Fruit fly (Drosophila melanogaster) whole organism, embryonic: Measurements from ENCODE around the gene peng.

Source experiments
- Adf1 ChIP-seq: fragments of 200-800 bp; sonication (Bioruptor generic); IDR thresholded peaks from 2 replicates; pipeline ENCODE4 v1.3.6; 2022; ENCODE audit warnings: missing biosample characterization, missing genetic modification characterization
- Atf-2 ChIP-seq: fragments of 200-800 bp; sonication (Bioruptor generic); optimal IDR thresholded peaks from 2 replicates; lab custom pipeline; 2016; ENCODE audit warnings: missing biosample characterization, missing genetic modification characterization
- CG10209 ChIP-seq: fragments of 200-800 bp; sonication (Bioruptor generic); optimal IDR thresholded peaks from 3 replicates; lab custom pipeline; 2017; ENCODE audit warnings: missing biosample characterization, mild to moderate bottlenecking, missing genetic modification characterization, missing genetic modification reagents
- CG10321 ChIP-seq: fragments of 200-800 bp; sonication (Bioruptor generic); IDR thresholded peaks from 2 replicates; pipeline ENCODE4 v1.3.6; 2022; ENCODE audit warnings: missing biosample characterization, missing genetic modification characterization
- CG10654 ChIP-seq: fragments of 200-800 bp; sonication (Bioruptor generic); optimal IDR thresholded peaks from 2 replicates; lab custom pipeline; 2016; ENCODE audit warnings: missing biosample characterization, missing genetic modification characterization
- CG11695 ChIP-seq: fragments of 200-800 bp; sonication (Bioruptor generic); IDR thresholded peaks from 3 replicates; pipeline ENCODE4 v1.3.6; 2022; ENCODE audit warnings: missing biosample characterization, missing genetic modification characterization
- CG12942 ChIP-seq: fragments of 200-800 bp; sonication (Bioruptor generic); optimal IDR thresholded peaks from 3 replicates; lab custom pipeline; 2016; ENCODE audit warnings: missing biosample characterization, missing genetic modification characterization
- CG15514 ChIP-seq: fragments of 200-800 bp; sonication (Bioruptor generic); optimal IDR thresholded peaks from 3 replicates; lab custom pipeline; 2017; ENCODE audit warnings: missing biosample characterization, missing genetic modification characterization, mild to moderate bottlenecking, moderate library complexity, missing genetic modification reagents
- CG17186 ChIP-seq: fragments of 200-800 bp; sonication (Bioruptor generic); optimal IDR thresholded peaks from 3 replicates; lab custom pipeline; 2017; ENCODE audit warnings: missing biosample characterization, missing genetic modification reagents, missing genetic modification characterization
- CG17612 ChIP-seq: fragments of 200-800 bp; sonication (Bioruptor generic); IDR thresholded peaks from 2 replicates; pipeline ENCODE4 v1.3.6; 2022; ENCODE audit warnings: missing biosample characterization, missing genetic modification characterization
- CG18619 ChIP-seq: fragments of 200-800 bp; sonication (Bioruptor generic); optimal IDR thresholded peaks from 3 replicates; lab custom pipeline; 2017; ENCODE audit warnings: missing biosample characterization, mild to moderate bottlenecking, missing genetic modification characterization
- CG2678 ChIP-seq: fragments of 200-800 bp; sonication (Bioruptor generic); optimal IDR thresholded peaks from 3 replicates; lab custom pipeline; 2019; ENCODE audit warnings: missing biosample characterization, mild to moderate bottlenecking, missing genetic modification characterization, moderate library complexity
- CG3281 ChIP-seq: fragments of 200-800 bp; sonication (Bioruptor generic); optimal IDR thresholded peaks from 3 replicates; lab custom pipeline; 2017; ENCODE audit warnings: missing biosample characterization, mild to moderate bottlenecking, missing genetic modification characterization
- CG3407 ChIP-seq: fragments of 200-800 bp; sonication (Bioruptor generic); optimal IDR thresholded peaks from 2 replicates; lab custom pipeline; 2018; ENCODE audit warnings: missing biosample characterization, mild to moderate bottlenecking, missing genetic modification characterization
- CG4707 ChIP-seq: fragments of 200-800 bp; sonication (Bioruptor generic); optimal IDR thresholded peaks from 2 replicates; lab custom pipeline; 2018; ENCODE audit warnings: missing biosample characterization, mild to moderate bottlenecking, missing genetic modification characterization, moderate library complexity
- CG4820 ChIP-seq: fragments of 200-800 bp; sonication (Bioruptor generic); optimal IDR thresholded peaks from 3 replicates; lab custom pipeline; 2016; ENCODE audit warnings: missing biosample characterization, missing genetic modification characterization
- CG5180 ChIP-seq: fragments of 200-800 bp; sonication (Bioruptor generic); optimal IDR thresholded peaks from 3 replicates; lab custom pipeline; 2017; ENCODE audit warnings: missing biosample characterization, missing genetic modification characterization, mild to moderate bottlenecking, moderate library complexity, missing genetic modification reagents
- CG5245 ChIP-seq: fragments of 200-800 bp; sonication (Bioruptor generic); optimal IDR thresholded peaks from 3 replicates; lab custom pipeline; 2016; ENCODE audit warnings: missing biosample characterization, missing genetic modification characterization
- CG6791 ChIP-seq: fragments of 200-800 bp; sonication (Bioruptor generic); IDR thresholded peaks from 3 replicates; pipeline ENCODE4 v1.3.6; 2022; ENCODE audit warnings: missing biosample characterization, missing genetic modification characterization; ENCODE audit not compliant: partially characterized antibody
- CG6854 ChIP-seq: fragments of 200-800 bp; sonication (Bioruptor generic); optimal IDR thresholded peaks from 3 replicates; lab custom pipeline; 2017; ENCODE audit warnings: missing biosample characterization, mild to moderate bottlenecking, missing genetic modification characterization
- CG8388 ChIP-seq: fragments of 200-800 bp; sonication (Bioruptor generic); optimal IDR thresholded peaks from 2 replicates; lab custom pipeline; 2019; ENCODE audit warnings: missing biosample characterization, mild to moderate bottlenecking, missing genetic modification characterization, moderate library complexity
- CG8924 ChIP-seq: fragments of 200-800 bp; optimal IDR thresholded peaks from 3 replicates; lab custom pipeline; 2019; ENCODE audit warnings: missing biosample characterization, mild to moderate bottlenecking, missing genetic modification characterization, moderate library complexity
- CTCF ChIP-seq: fragments of 200-800 bp; sonication (Bioruptor generic); optimal IDR thresholded peaks from 2 replicates; lab custom pipeline; 2017; ENCODE audit warnings: missing biosample characterization, mild to moderate bottlenecking, missing genetic modification characterization, moderate library complexity
- D19B ChIP-seq: fragments of 200-800 bp; sonication (Bioruptor generic); optimal IDR thresholded peaks from 2 replicates; lab custom pipeline; 2017; ENCODE audit warnings: missing biosample characterization, mild to moderate bottlenecking, missing genetic modification characterization
- Dll ChIP-seq: fragments of 200-800 bp; sonication (Bioruptor generic); IDR thresholded peaks from 4 replicates; pipeline ENCODE4 v1.3.6; 2022; ENCODE audit warnings: missing biosample characterization, missing genetic modification characterization; ENCODE audit not compliant: partially characterized antibody
- Drgx ChIP-seq: fragments of 200-800 bp; sonication (Bioruptor generic); IDR thresholded peaks from 2 replicates; pipeline ENCODE4 v1.3.6; 2022; ENCODE audit warnings: missing biosample characterization, missing genetic modification characterization
- Eip74EF ChIP-seq, 2 experiments: fragments of 200-800 bp in 1 of 2; fragments of >200 bp in 1 of 2; sonication (Bioruptor generic) in 1 of 2; optimal IDR thresholded peaks; 2 replicates each; lab custom pipeline; 2017 to 2019; ENCODE audit warnings: missing biosample characterization in 2 of 2, missing genetic modification characterization in 2 of 2, mild to moderate bottlenecking in 1 of 2, moderate library complexity in 1 of 2
- Hand ChIP-seq: fragments of 200-800 bp; sonication (Bioruptor generic); optimal IDR thresholded peaks from 2 replicates; lab custom pipeline; 2017; ENCODE audit warnings: mild to moderate bottlenecking, missing biosample characterization, missing genetic modification reagents, missing genetic modification characterization
- HmgD ChIP-seq: fragments of 200-800 bp; sonication (Bioruptor generic); optimal IDR thresholded peaks from 3 replicates; lab custom pipeline; 2016; ENCODE audit warnings: missing biosample characterization, missing genetic modification characterization
- NfI ChIP-seq: fragments of 200-800 bp; sonication (Bioruptor generic); optimal IDR thresholded peaks from 3 replicates; lab custom pipeline; 2018; ENCODE audit warnings: missing biosample characterization, mild to moderate bottlenecking, missing genetic modification characterization, moderate library complexity
- Usf ChIP-seq: fragments of 200-800 bp; sonication (Bioruptor generic); optimal IDR thresholded peaks from 2 replicates; lab custom pipeline; 2017; ENCODE audit warnings: missing genotype, missing biosample characterization, missing genetic modification characterization
- Xbp1 ChIP-seq: fragments of 200-800 bp; sonication (Bioruptor generic); optimal IDR thresholded peaks from 3 replicates; lab custom pipeline; 2016; ENCODE audit warnings: missing biosample characterization, mild to moderate bottlenecking, missing genetic modification characterization
- al ChIP-seq: fragments of 200-800 bp; sonication (Bioruptor generic); IDR thresholded peaks from 2 replicates; pipeline ENCODE4 v1.3.6; 2022; ENCODE audit warnings: missing biosample characterization, missing genetic modification characterization
- ase ChIP-seq: fragments of 200-800 bp; sonication (Bioruptor generic); IDR thresholded peaks from 3 replicates; pipeline ENCODE4 v1.3.6; 2022; ENCODE audit warnings: missing biosample characterization, missing genetic modification characterization
- bigmax ChIP-seq: fragments of 200-800 bp; sonication (Bioruptor generic); optimal IDR thresholded peaks from 2 replicates; lab custom pipeline; 2018; ENCODE audit warnings: missing biosample characterization, mild to moderate bottlenecking, missing genetic modification characterization
- cato ChIP-seq: fragments of 200-800 bp; sonication (Bioruptor generic); optimal IDR thresholded peaks from 2 replicates; lab custom pipeline; 2016; ENCODE audit warnings: missing biosample characterization, missing genetic modification characterization, borderline replicate concordance
- da ChIP-seq: fragments of 200-800 bp; sonication (Bioruptor generic); optimal IDR thresholded peaks from 2 replicates; lab custom pipeline; 2016; ENCODE audit warnings: missing biosample characterization, missing genetic modification characterization
- danr ChIP-seq: fragments of 200-800 bp; sonication (Bioruptor generic); IDR thresholded peaks from 2 replicates; pipeline ENCODE4 v1.3.6; 2022; ENCODE audit warnings: missing biosample characterization, missing genetic modification characterization
- en ChIP-seq: fragments of 200-800 bp; sonication (Bioruptor generic); optimal IDR thresholded peaks from 2 replicates; lab custom pipeline; 2016; ENCODE audit warnings: missing biosample characterization, missing genetic modification characterization
- hbn ChIP-seq: fragments of 200-800 bp; sonication (Bioruptor generic); IDR thresholded peaks from 2 replicates; pipeline ENCODE4 v1.3.6; 2022; ENCODE audit warnings: missing biosample characterization, missing genetic modification characterization; ENCODE audit not compliant: partially characterized antibody
- kah ChIP-seq: fragments of 200-800 bp; sonication (Bioruptor generic); optimal IDR thresholded peaks from 2 replicates; lab custom pipeline; 2018; ENCODE audit warnings: missing biosample characterization, mild to moderate bottlenecking, missing genetic modification characterization
- kni ChIP-seq: fragments of 200-800 bp; sonication (Bioruptor generic); optimal IDR thresholded peaks from 3 replicates; lab custom pipeline; 2017; ENCODE audit warnings: mild to moderate bottlenecking, missing biosample characterization, missing genetic modification reagents, missing genetic modification characterization
- luna ChIP-seq: fragments of 200-800 bp; sonication (Bioruptor generic); optimal IDR thresholded peaks from 2 replicates; lab custom pipeline; 2016; ENCODE audit warnings: missing biosample characterization, missing genetic modification characterization
- rib ChIP-seq: fragments of 200-800 bp; sonication (Bioruptor generic); IDR thresholded peaks from 2 replicates; pipeline ENCODE4 v1.3.6; 2022; ENCODE audit warnings: missing biosample characterization, missing genetic modification characterization
- row ChIP-seq: fragments of 200-800 bp; sonication (Bioruptor generic); IDR thresholded peaks from 3 replicates; pipeline ENCODE4 v1.3.6; 2022; ENCODE audit warnings: missing biosample characterization, missing genetic modification characterization
- sd ChIP-seq: fragments of 200-800 bp; sonication (Bioruptor generic); optimal IDR thresholded peaks from 3 replicates; lab custom pipeline; 2018; ENCODE audit warnings: missing biosample characterization, mild to moderate bottlenecking, missing genetic modification characterization, moderate library complexity
- slou ChIP-seq: fragments of 200-800 bp; sonication (Bioruptor generic); optimal IDR thresholded peaks from 3 replicates; lab custom pipeline; 2016; ENCODE audit warnings: missing biosample characterization, missing genetic modification characterization
- tio ChIP-seq: fragments of 200-800 bp; sonication (Bioruptor generic); optimal IDR thresholded peaks from 2 replicates; lab custom pipeline; 2017; ENCODE audit warnings: missing biosample characterization, missing genetic modification characterization, inconsistent platforms
- vvl ChIP-seq: fragments of 200-800 bp; sonication (Bioruptor generic); IDR thresholded peaks from 2 replicates; pipeline ENCODE4 v1.3.6; 2022; ENCODE audit warnings: missing biosample characterization, missing genetic modification characterization
- wdn ChIP-seq: fragments of 200-800 bp; sonication (Bioruptor generic); IDR thresholded peaks from 2 replicates; pipeline ENCODE4 v1.3.6; 2022; ENCODE audit warnings: missing biosample characterization, missing genetic modification characterization

The peng gene

DNA sequence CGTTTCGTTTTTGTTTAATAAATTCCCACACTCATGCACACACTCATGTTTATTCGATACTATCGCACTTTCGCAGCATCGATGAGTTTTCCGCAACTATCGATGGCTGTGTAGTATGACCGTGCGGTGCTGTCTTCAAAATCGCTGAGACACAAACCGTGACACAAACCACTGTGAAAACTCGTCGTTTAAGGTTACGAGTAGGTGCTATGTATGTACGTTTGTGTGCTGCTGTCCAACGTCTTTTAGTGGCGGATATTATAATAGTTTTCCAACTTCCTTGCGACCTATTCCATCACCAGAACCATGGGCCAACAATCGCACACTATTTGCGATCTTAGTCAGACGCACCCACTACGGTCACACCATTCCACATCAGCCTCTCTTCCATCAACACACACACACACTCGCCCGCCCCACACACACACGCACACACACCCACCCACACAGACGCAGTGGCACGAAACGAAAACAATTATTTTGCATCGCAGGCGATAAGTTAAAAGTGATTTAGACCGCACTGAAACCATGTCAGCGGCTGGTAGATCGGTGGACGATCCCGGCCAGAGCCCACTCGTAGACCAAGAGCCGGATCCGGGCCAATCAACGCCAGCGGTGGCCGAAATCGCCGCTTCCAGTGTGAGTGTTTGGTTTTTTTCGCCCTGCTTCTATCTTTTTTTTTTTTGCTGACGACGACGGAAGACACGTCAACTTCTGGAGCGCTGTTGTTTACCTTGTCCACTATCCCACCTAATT, 25.5 kb downstream of the peng start, which contains the start of the genes Dd and CG1486 (continued):
- TF ChIP-seq vvl: no peak
- TF ChIP-seq da (GFP tag; lab: Kevin White, UChicago): no peak
- TF ChIP-seq HmgD (GFP tag; lab: Kevin White, UChicago): peak; percentile 13
- TF ChIP-seq CG2678 (tag; lab: Kevin White, UChicago): no peak
- TF ChIP-seq slou: no peak
- no peak for TF ChIP-seq CG3407 (GFP tag; lab: Kevin White, UChicago)
- no peak for TF ChIP-seq CG4820 (GFP tag; lab: Kevin White, UChicago)
- peak; percentile 68 for TF ChIP-seq row (GFP tag; lab: Robert Waterston, UW)
- peak; percentile 63 for TF ChIP-seq CG15514 (GFP tag; lab: Kevin White, UChicago)
- TF ChIP-seq CG3281: no peak
- peak; percentile 86 for TF ChIP-seq Dll
- no peak for TF ChIP-seq D19B (GFP tag; lab: Kevin White, UChicago)
- TF ChIP-seq kni: no peak
- TF ChIP-seq CTCF (GFP tag; lab: Kevin White, UChicago): peak; percentile 33
- no peak for TF ChIP-seq danr
- no peak for TF ChIP-seq kah (GFP tag; lab: Kevin White, UChicago)
- TF ChIP-seq Drgx (GFP tag; lab: Robert Waterston, UW): no peak
- no peak for TF ChIP-seq Adf1
- no peak for TF ChIP-seq wdn (GFP tag; lab: Robert Waterston, UW)
- TF ChIP-seq CG17186 (GFP tag; lab: Kevin White, UChicago): peak; percentile 92
- no peak for TF ChIP-seq en (GFP tag; lab: Kevin White, UChicago)
- no peak for TF ChIP-seq CG10209 (GFP tag; lab: Kevin White, UChicago)
- no peak for TF ChIP-seq CG4707 (GFP tag; lab: Kevin White, UChicago)
- TF ChIP-seq Hand (GFP tag; lab: Kevin White, UChicago): no peak
- TF ChIP-seq NfI (GFP tag; lab: Kevin White, UChicago): no peak
- TF ChIP-seq luna (GFP tag; lab: Kevin White, UChicago): no peak
- no peak for TF ChIP-seq al (GFP tag; lab: Robert Waterston, UW)
- no peak for TF ChIP-seq sd (tag; lab: Kevin White, UChicago)
- no peak for TF ChIP-seq CG6854 (GFP tag; lab: Kevin White, UChicago)
- TF ChIP-seq ase (GFP tag; lab: Robert Waterston, UW): no peak
- TF ChIP-seq Atf-2: peak; percentile 3
- TF ChIP-seq CG6791 (GFP tag; lab: Robert Waterston, UW): peak; percentile 91
- TF ChIP-seq CG18619: no peak
- no peak for TF ChIP-seq CG5180 (GFP tag; lab: Kevin White, UChicago)
- TF ChIP-seq CG8388: no peak
- TF ChIP-seq rib: no peak
- TF ChIP-seq CG10654 (GFP tag; lab: Kevin White, UChicago): no peak
- TF ChIP-seq CG5245 (GFP tag; lab: Kevin White, UChicago): no peak
- no peak for TF ChIP-seq cato (GFP tag; lab: Kevin White, UChicago)
- TF ChIP-seq Usf: no peak
- no peak for TF ChIP-seq CG11695 (GFP tag; lab: Robert Waterston, UW)
- no peak for TF ChIP-seq CG12942
- peak; percentile 29 for TF ChIP-seq Xbp1 (GFP tag; lab: Kevin White, UChicago)
- no peak for TF ChIP-seq CG10321 (GFP tag; lab: Robert Waterston, UW)
- peak; percentile 82 for TF ChIP-seq CG8924 (tag; lab: Kevin White, UChicago)
- TF ChIP-seq Eip74EF (GFP tag; optimal IDR thresholded peaks at IDR 0.05; lab: Kevin White, UChicago): no peak
- no peak for TF ChIP-seq tio (GFP tag; lab: Kevin White, UChicago)
- TF ChIP-seq bigmax (GFP tag; lab: Kevin White, UChicago): peak; percentile 66
- peak; percentile 74 for TF ChIP-seq hbn
- TF ChIP-seq CG17612 (GFP tag; lab: Robert Waterston, UW): no peak
